Worm (Caenorhabditis elegans) whole organism, midembryonic: Measurements from ENCODE around the gene rike-1.
A peak's percentile ranks its signal among the peaks of the same experiment; 100 is the strongest.

Experiments used
- T22C8.4 ChIP-seq: fragments of 200-800 bp; sonication (Bioruptor generic); IDR thresholded peaks from 2 replicates; pipeline ENCODE4 v1.3.6; 2022; ENCODE audit warnings: missing genetic modification characterization, missing compliant biosample characterization
- cog-1 ChIP-seq: sonication (generic microtip); optimal IDR thresholded peaks from 2 replicates; lab custom pipeline; 2016; ENCODE audit warnings: missing genetic modification characterization, missing compliant biosample characterization
- flt-1 ChIP-seq: fragments of 200-800 bp; sonication (Bioruptor generic); IDR thresholded peaks from 2 replicates; pipeline ENCODE4 v1.3.6; 2022; ENCODE audit warnings: missing genetic modification characterization, missing compliant biosample characterization
- klf-2 ChIP-seq: fragments of 200-800 bp; sonication (Bioruptor generic); conservative IDR thresholded peaks from 2 replicates; pipeline ENCODE4 v1.3.6; 2022; ENCODE audit warnings: missing genetic modification reagents, missing genetic modification characterization, missing compliant biosample characterization
- med-1 ChIP-seq: sonication (generic microtip); optimal IDR thresholded peaks from 2 replicates; lab custom pipeline; 2017; ENCODE audit warnings: missing genetic modification characterization, mild to moderate bottlenecking, missing compliant biosample characterization, antibody characterized with exemption, missing genetic modification reagents; ENCODE audit not compliant: insufficient read depth
- ref-1 ChIP-seq: fragments of 200-800 bp; sonication (Bioruptor generic); conservative IDR thresholded peaks from 2 replicates; pipeline ENCODE4 v1.3.6; 2022; ENCODE audit warnings: missing genetic modification reagents, missing genetic modification characterization, missing compliant biosample characterization
- tab-1 ChIP-seq: fragments of 200-800 bp; sonication (Bioruptor generic); IDR thresholded peaks from 2 replicates; pipeline ENCODE4 v1.3.6; 2022; ENCODE audit warnings: missing genetic modification characterization, missing compliant biosample characterization
- ztf-23 ChIP-seq: fragments of 200-800 bp; sonication (Bioruptor generic); IDR thresholded peaks from 2 replicates; pipeline ENCODE4 v1.3.6; 2022; ENCODE audit warnings: missing genetic modification reagents, missing genetic modification characterization, missing compliant biosample characterization
- ztf-29 ChIP-seq: fragments of 200-800 bp; sonication (Bioruptor generic); IDR thresholded peaks from 2 replicates; pipeline ENCODE4 v1.3.6; 2022; ENCODE audit warnings: missing genetic modification reagents, missing genetic modification characterization, missing compliant biosample characterization

The rike-1 gene

DNA sequence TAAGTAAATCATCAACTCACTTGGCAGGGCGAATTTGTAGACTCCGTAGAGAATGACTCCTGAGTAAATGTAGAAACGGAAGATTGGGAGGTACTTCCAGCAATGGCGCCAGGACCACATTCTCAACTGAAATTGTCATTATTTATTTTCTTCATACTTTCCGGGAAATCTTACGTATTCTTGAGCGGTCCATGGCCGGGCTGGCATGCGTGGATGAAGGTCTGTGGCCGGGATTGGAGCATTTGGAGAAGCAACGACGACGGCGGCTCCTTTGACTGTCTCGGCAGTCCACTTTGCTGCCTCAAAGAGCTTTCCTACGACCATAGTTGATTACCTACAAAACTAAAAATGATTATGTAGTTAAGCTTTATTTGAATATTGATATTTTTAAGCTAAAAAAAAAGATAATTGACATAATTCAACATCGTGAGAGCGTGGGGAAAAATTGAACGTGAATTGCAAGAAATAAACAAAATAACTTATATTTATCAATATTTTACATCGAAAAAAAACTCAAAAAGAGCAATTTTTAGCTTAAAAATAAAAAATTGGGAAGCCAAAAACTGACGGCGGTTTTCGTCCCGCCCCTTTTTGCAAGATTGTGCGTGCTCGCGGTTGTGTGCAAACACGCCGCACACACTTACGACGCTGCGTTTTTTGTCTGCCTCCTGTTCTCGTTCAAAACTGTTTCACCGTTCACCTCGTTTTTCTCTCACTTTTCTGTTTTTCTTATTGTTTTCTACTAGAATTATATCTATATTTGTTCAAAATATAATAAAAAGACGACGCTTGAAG is 21.7 kb downstream of the rike-1 start, which contains the start of gene ril-1:
Gene ril-1, minus strand, starts transcription at position 342 of the 795 bp plus-strand sequence.
- TF ChIP-seq med-1 (GFP tag; lab: Kevin White, UChicago) (peak; percentile 63), ztf-29 (GFP tag; lab: Robert Waterston, UW) (no peak), ref-1 (GFP tag; lab: Robert Waterston, UW) (no peak), cog-1 (tag; lab: Kevin White, UChicago) (no peak), klf-2 (GFP tag; lab: Robert Waterston, UW) (no peak), flt-1 (no peak), tab-1 (0 out of 2 replicates have a peak, but pooled peaks have one; percentile 16), T22C8.4 (GFP tag; lab: Robert Waterston, UW) (no peak), ztf-23 (GFP tag; lab: Robert Waterston, UW) (peak; percentile 65)

DNA sequence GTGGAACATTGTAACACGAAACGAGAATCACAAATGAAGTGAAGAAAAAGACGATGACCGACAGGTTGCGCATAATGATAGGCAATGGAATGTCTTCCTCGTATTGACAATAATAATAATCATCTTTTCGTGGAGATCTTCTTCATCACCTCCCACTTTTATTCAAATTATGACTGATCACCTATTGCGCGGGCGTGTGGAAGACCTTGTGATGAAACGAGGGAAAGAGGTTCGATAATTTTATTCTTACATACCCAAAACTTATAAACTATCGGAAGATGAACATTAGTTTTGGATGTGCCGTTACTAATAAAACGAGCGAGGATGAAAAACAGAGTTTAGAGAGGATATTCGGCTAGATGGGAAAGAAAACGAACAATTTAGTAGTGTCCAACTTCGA is 22.6 kb downstream of the rike-1 start, which contains the start of gene C53A5.2:
Gene C53A5.2, minus strand, starts transcription at position 101 of the 400 bp plus-strand sequence.
- TF ChIP-seq klf-2 (GFP tag; lab: Robert Waterston, UW) (no peak), ref-1 (GFP tag; lab: Robert Waterston, UW) (no peak), ztf-29 (GFP tag; lab: Robert Waterston, UW) (no peak), flt-1 (no peak), T22C8.4 (GFP tag; lab: Robert Waterston, UW) (no peak), cog-1 (tag; lab: Kevin White, UChicago) (no peak), med-1 (GFP tag; lab: Kevin White, UChicago) (no peak), ztf-23 (GFP tag; lab: Robert Waterston, UW) (no peak), tab-1 (no peak)

DNA sequence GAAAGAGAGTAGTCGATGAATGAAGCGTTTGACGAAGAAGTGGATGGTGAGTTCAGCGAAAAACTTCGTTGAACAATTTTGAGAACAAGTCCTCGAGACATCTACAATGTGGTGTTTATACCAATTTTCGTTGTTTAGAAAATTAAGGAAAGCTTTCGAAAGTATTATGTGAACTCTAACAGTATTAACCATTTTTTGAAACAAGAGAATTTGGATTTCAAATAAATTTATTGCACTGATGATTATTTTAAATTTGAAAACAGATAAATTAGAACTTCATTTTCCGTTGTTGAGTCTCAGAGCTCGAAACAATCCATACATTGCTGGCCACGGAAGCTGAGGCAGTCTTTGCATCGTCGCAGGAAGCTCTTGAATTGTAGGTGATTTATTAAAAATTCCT is 23.2 kb downstream of the rike-1 start, which contains the start of gene C53A5.16:
Gene C53A5.16, minus strand, starts transcription at position 101 of the 400 bp plus-strand sequence.
- TF ChIP-seq flt-1 (no peak), med-1 (GFP tag; lab: Kevin White, UChicago) (no peak), ztf-29 (GFP tag; lab: Robert Waterston, UW) (no peak), cog-1 (tag; lab: Kevin White, UChicago) (no peak), ztf-23 (GFP tag; lab: Robert Waterston, UW) (no peak), T22C8.4 (GFP tag; lab: Robert Waterston, UW) (no peak), ref-1 (GFP tag; lab: Robert Waterston, UW) (no peak), klf-2 (GFP tag; lab: Robert Waterston, UW) (no peak), tab-1 (no peak)

DNA sequence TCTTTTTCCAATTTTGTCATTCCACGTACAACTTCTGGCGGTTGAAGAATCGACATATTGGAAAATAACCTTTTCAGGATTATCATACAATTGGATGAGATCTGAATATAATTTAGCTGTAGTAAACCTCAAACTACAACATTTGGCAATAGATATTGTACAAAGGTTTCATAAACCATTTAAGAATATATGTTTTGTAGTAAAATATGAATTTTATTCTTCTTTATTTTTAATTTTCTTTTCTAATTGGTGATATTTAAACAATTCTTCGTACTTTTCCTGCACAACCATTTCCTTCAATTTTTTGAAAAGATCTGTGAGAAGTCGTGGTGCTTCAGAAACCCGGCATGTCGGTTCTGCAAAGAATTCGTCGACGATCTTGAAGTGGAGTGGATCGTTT is 24.7 kb downstream of the rike-1 start, which contains the start of gene C53A5.17:
Gene C53A5.17, minus strand, starts transcription at position 101 of the 400 bp plus-strand sequence.
- TF ChIP-seq ref-1 (GFP tag; lab: Robert Waterston, UW) (no peak), med-1 (GFP tag; lab: Kevin White, UChicago) (no peak), tab-1 (no peak), ztf-29 (GFP tag; lab: Robert Waterston, UW) (no peak), ztf-23 (GFP tag; lab: Robert Waterston, UW) (no peak), klf-2 (GFP tag; lab: Robert Waterston, UW) (no peak)

ce11 chrV:14519268-14519667 is 26.4 kb downstream of the rike-1 start, which contains the start of gene R02D5.8:
TSS of gene R02D5.8 (minus strand) at chrV:14519368.
- TF ChIP-seq klf-2 (GFP tag; lab: Robert Waterston, UW) = no peak
- TF ChIP-seq cog-1 (tag; lab: Kevin White, UChicago) = no peak
- TF ChIP-seq T22C8.4 (GFP tag; lab: Robert Waterston, UW) = no peak
- TF ChIP-seq tab-1 = no peak
- no peak for TF ChIP-seq flt-1
- TF ChIP-seq ztf-29 (GFP tag; lab: Robert Waterston, UW) = no peak
- TF ChIP-seq ref-1 (GFP tag; lab: Robert Waterston, UW) = no peak
- TF ChIP-seq med-1 (GFP tag; lab: Kevin White, UChicago) = no peak
- no peak for TF ChIP-seq ztf-23 (GFP tag; lab: Robert Waterston, UW)

DNA sequence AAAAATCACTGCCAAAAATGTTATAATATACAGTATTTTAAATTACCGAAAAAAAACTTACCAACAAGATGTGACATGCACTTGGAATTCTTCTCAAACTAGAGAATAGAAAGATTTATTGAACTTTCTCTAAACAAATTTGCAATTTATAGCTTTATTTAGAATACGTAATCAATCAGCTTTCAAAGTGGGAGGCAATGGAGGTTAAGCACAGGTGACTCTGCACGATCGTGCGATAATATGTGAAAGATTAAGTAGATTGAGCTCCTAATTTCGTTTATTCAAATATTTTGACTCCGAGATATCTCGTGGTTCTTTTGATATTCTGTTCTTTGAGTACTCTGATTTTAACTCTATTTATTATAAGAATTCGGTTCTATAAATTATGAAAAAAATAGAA is 27.7 kb downstream of the rike-1 start, which contains the start of gene R02D5.6:
Gene R02D5.6, minus strand, starts transcription at position 101 of the 400 bp plus-strand sequence.
- TF ChIP-seq klf-2 (GFP tag; lab: Robert Waterston, UW) (no peak), flt-1 (no peak), ref-1 (GFP tag; lab: Robert Waterston, UW) (no peak), cog-1 (tag; lab: Kevin White, UChicago) (no peak), med-1 (GFP tag; lab: Kevin White, UChicago) (no peak), ztf-23 (GFP tag; lab: Robert Waterston, UW) (no peak), ztf-29 (GFP tag; lab: Robert Waterston, UW) (no peak), T22C8.4 (GFP tag; lab: Robert Waterston, UW) (no peak), tab-1 (no peak)

- TF ChIP-seq T22C8.4 (GFP tag; lab: Robert Waterston, UW) = no peak
- no peak for TF ChIP-seq med-1 (GFP tag; lab: Kevin White, UChicago)
- no peak for TF ChIP-seq ref-1 (GFP tag; lab: Robert Waterston, UW)
- no peak for TF ChIP-seq flt-1
- no peak for TF ChIP-seq ztf-23 (GFP tag; lab: Robert Waterston, UW)
- no peak for TF ChIP-seq tab-1
- TF ChIP-seq klf-2 (GFP tag; lab: Robert Waterston, UW) = no peak
- TF ChIP-seq ztf-29 (GFP tag; lab: Robert Waterston, UW) = no peak
- TF ChIP-seq cog-1 (tag; lab: Kevin White, UChicago) = no peak
Observed at ce11 chrV:14510746-14511145, 34.9 kb downstream of the rike-1 start, which contains the start of gene R02D5.9. TSS of gene R02D5.9 (minus strand) at chrV:14511123.

ce11 chrV:14508556-14508955 is 37.1 kb downstream of the rike-1 start:
- no peak for TF ChIP-seq ztf-23 (GFP tag; lab: Robert Waterston, UW)
- no peak for TF ChIP-seq ztf-29 (GFP tag; lab: Robert Waterston, UW)
- no peak for TF ChIP-seq tab-1
- TF ChIP-seq ref-1 (GFP tag; lab: Robert Waterston, UW) = no peak
- no peak for TF ChIP-seq T22C8.4 (GFP tag; lab: Robert Waterston, UW)
- no peak for TF ChIP-seq med-1 (GFP tag; lab: Kevin White, UChicago)
- TF ChIP-seq flt-1 = no peak
- no peak for TF ChIP-seq klf-2 (GFP tag; lab: Robert Waterston, UW)
- no peak for TF ChIP-seq cog-1 (tag; lab: Kevin White, UChicago)
